Worm (Caenorhabditis elegans) whole organism, L1 larva: ENCODE measurements around the gene col-173.
A peak's percentile ranks its signal among the peaks of the same experiment; 100 is the strongest.

Source experiments
- C04F5.9 ChIP-seq: sonication (generic microtip); optimal IDR thresholded peaks from 2 replicates; lab custom pipeline; 2016; ENCODE audit warnings: missing genetic modification characterization, missing compliant biosample characterization
- C16A3.4 ChIP-seq: fragments of 150-350 bp; optimal IDR thresholded peaks from 2 replicates; lab custom pipeline; 2014; ENCODE audit warnings: missing biosample characterization, missing genetic modification characterization
- Y116A8C.19 ChIP-seq: sonication (generic microtip); optimal IDR thresholded peaks from 2 replicates; lab custom pipeline; 2016; ENCODE audit warnings: missing compliant biosample characterization, missing genetic modification characterization, borderline replicate concordance
- aha-1 ChIP-seq: fragments of 150-350 bp; optimal IDR thresholded peaks from 2 replicates; lab custom pipeline; 2014; ENCODE audit warnings: missing biosample characterization, missing genetic modification characterization
- blmp-1 ChIP-seq: fragments of 150-350 bp; optimal IDR thresholded peaks from 2 replicates; lab custom pipeline; 2014; ENCODE audit warnings: missing biosample characterization, missing genetic modification characterization
- ceh-82 ChIP-seq, 3 experiments: fragments of 150-350 bp in 1 of 3; sonication (generic microtip) in 2 of 3; optimal IDR thresholded peaks; 2 replicates each; lab custom pipeline; 2014 to 2017; ENCODE audit warnings: missing biosample characterization in 3 of 3, missing genetic modification characterization in 3 of 3
- ceh-88 ChIP-seq: fragments of 200-800 bp; sonication (Bioruptor generic); IDR thresholded peaks from 2 replicates; pipeline ENCODE4 v1.3.6; 2022; ENCODE audit warnings: missing genetic modification characterization, missing compliant biosample characterization
- dpl-1 ChIP-seq, 3 experiments: fragments of 150-350 bp in 2 of 3; sonication (generic microtip) in 1 of 3; optimal IDR thresholded peaks; 2 replicates each; lab custom pipeline; 2014 to 2017; ENCODE audit warnings: missing biosample characterization in 3 of 3, missing genetic modification characterization in 3 of 3, missing genetic modification reagents in 3 of 3
- efl-1 ChIP-seq, 4 experiments: fragments of 150-350 bp; optimal IDR thresholded peaks in 3 of 4; peaks in 1 of 4; 1 replicate in 1 of 4; 2 replicates in 3 of 4; lab custom pipeline; 2014; ENCODE audit warnings: missing biosample characterization in 2 of 4, missing genetic modification characterization in 2 of 4, missing genetic modification reagents in 2 of 4
- efl-3 ChIP-seq: fragments of 200-800 bp; sonication (Bioruptor generic); optimal IDR thresholded peaks from 2 replicates; lab custom pipeline; 2018; ENCODE audit warnings: mild to moderate bottlenecking, missing genetic modification characterization, missing compliant biosample characterization
- egl-13 ChIP-seq: sonication (generic microtip); optimal IDR thresholded peaks from 2 replicates; lab custom pipeline; 2016; ENCODE audit warnings: missing genotype, missing genetic modification reagents, missing genetic modification characterization, missing compliant biosample characterization
- fkh-8 ChIP-seq: sonication (generic microtip); optimal IDR thresholded peaks from 2 replicates; lab custom pipeline; 2016; ENCODE audit warnings: mild to moderate bottlenecking, missing genetic modification characterization, missing compliant biosample characterization
- grh-1 ChIP-seq: fragments of 200-800 bp; sonication (Bioruptor generic); IDR thresholded peaks from 2 replicates; pipeline ENCODE4 v1.3.6; 2022; ENCODE audit warnings: missing genetic modification reagents, missing genetic modification characterization, missing compliant biosample characterization
- hlh-17 ChIP-seq: fragments of 200-800 bp; sonication (Bioruptor generic); optimal IDR thresholded peaks from 2 replicates; lab custom pipeline; 2018; ENCODE audit warnings: missing genetic modification characterization, mild to moderate bottlenecking, missing compliant biosample characterization, moderate library complexity, borderline replicate concordance
- hpl-2 ChIP-seq: fragments of 150-350 bp; optimal IDR thresholded peaks from 2 replicates; lab custom pipeline; 2014; ENCODE audit warnings: missing biosample characterization, missing genetic modification reagents, missing genetic modification characterization
- irx-1 ChIP-seq: sonication (generic microtip); optimal IDR thresholded peaks from 2 replicates; lab custom pipeline; 2016; ENCODE audit warnings: missing genetic modification characterization, missing compliant biosample characterization
- lin-14 ChIP-seq: fragments of 200-800 bp; sonication (Bioruptor generic); optimal IDR thresholded peaks from 2 replicates; lab custom pipeline; 2018; ENCODE audit warnings: mild to moderate bottlenecking, missing genetic modification characterization, moderate library complexity, missing compliant biosample characterization
- lin-35 ChIP-seq, 2 experiments: fragments of 150-350 bp; optimal IDR thresholded peaks; 2 replicates each; lab custom pipeline; 2014; ENCODE audit warnings: missing biosample characterization in 2 of 2, missing genetic modification characterization in 2 of 2, missing genetic modification reagents in 2 of 2
- lir-3 ChIP-seq: sonication (generic microtip); optimal IDR thresholded peaks from 2 replicates; lab custom pipeline; 2016; ENCODE audit warnings: mild to moderate bottlenecking, missing genetic modification characterization, moderate library complexity, missing compliant biosample characterization; ENCODE audit not compliant: poor library complexity
- lsy-2 ChIP-seq, 2 experiments: fragments of 150-350 bp; optimal IDR thresholded peaks; 2 replicates each; lab custom pipeline; 2014; ENCODE audit warnings: missing biosample characterization in 2 of 2, missing genetic modification characterization in 2 of 2
- mdl-1 ChIP-seq, 2 experiments: fragments of 150-350 bp; optimal IDR thresholded peaks; 2 replicates each; lab custom pipeline; 2014 to 2017; ENCODE audit warnings: missing biosample characterization in 2 of 2, missing genetic modification characterization in 2 of 2, inconsistent platforms in 1 of 2
- mep-1 ChIP-seq: fragments of 150-350 bp; optimal IDR thresholded peaks from 2 replicates; lab custom pipeline; 2014; ENCODE audit warnings: missing biosample characterization, missing genetic modification characterization
- nhr-11 ChIP-seq: fragments of 150-350 bp; optimal IDR thresholded peaks from 2 replicates; lab custom pipeline; 2014; ENCODE audit warnings: missing biosample characterization, missing genetic modification characterization
- nhr-12 ChIP-seq: sonication (generic microtip); optimal IDR thresholded peaks from 2 replicates; lab custom pipeline; 2017; ENCODE audit warnings: missing biosample characterization, missing genetic modification characterization
- nhr-20 ChIP-seq: sonication (generic microtip); optimal IDR thresholded peaks from 2 replicates; lab custom pipeline; 2016; ENCODE audit warnings: mild to moderate bottlenecking, missing genetic modification characterization, missing compliant biosample characterization
- nhr-237 ChIP-seq: fragments of 150-350 bp; optimal IDR thresholded peaks from 2 replicates; lab custom pipeline; 2014; ENCODE audit warnings: missing biosample characterization, missing genetic modification characterization
- nhr-47 ChIP-seq: sonication (generic microtip); optimal IDR thresholded peaks from 2 replicates; lab custom pipeline; 2016; ENCODE audit warnings: mild to moderate bottlenecking, missing genetic modification characterization, moderate library complexity, missing compliant biosample characterization
- nhr-71 ChIP-seq: sonication (generic microtip); optimal IDR thresholded peaks from 2 replicates; lab custom pipeline; 2016; ENCODE audit warnings: mild to moderate bottlenecking, missing genetic modification characterization, moderate library complexity, missing compliant biosample characterization
- nhr-77 ChIP-seq: fragments of 150-350 bp; optimal IDR thresholded peaks from 2 replicates; lab custom pipeline; 2014; ENCODE audit warnings: missing biosample characterization, missing genetic modification characterization
- nhr-90 ChIP-seq: sonication (generic microtip); optimal IDR thresholded peaks from 2 replicates; lab custom pipeline; 2016; ENCODE audit warnings: mild to moderate bottlenecking, missing genetic modification characterization, missing compliant biosample characterization; ENCODE audit not compliant: poor library complexity
- rnt-1 ChIP-seq: sonication (generic microtip); optimal IDR thresholded peaks from 2 replicates; lab custom pipeline; 2016; ENCODE audit warnings: mild to moderate bottlenecking, missing genetic modification characterization, moderate library complexity, missing compliant biosample characterization
- skn-1 ChIP-seq: fragments of 150-350 bp; optimal IDR thresholded peaks from 2 replicates; lab custom pipeline; 2014; ENCODE audit warnings: missing biosample characterization, missing genetic modification characterization
- snpc-4 ChIP-seq: fragments of 150-350 bp; optimal IDR thresholded peaks from 2 replicates; lab custom pipeline; 2014; ENCODE audit warnings: missing biosample characterization, missing genetic modification characterization
- snu-23 ChIP-seq: sonication (generic microtip); optimal IDR thresholded peaks from 2 replicates; lab custom pipeline; 2016; ENCODE audit warnings: missing genetic modification characterization, missing compliant biosample characterization
- swsn-7 ChIP-seq: sonication (generic microtip); optimal IDR thresholded peaks from 2 replicates; lab custom pipeline; 2016; ENCODE audit warnings: missing genetic modification characterization, missing compliant biosample characterization
- tbx-2 ChIP-seq: sonication (generic microtip); optimal IDR thresholded peaks from 2 replicates; lab custom pipeline; 2016; ENCODE audit warnings: missing genetic modification characterization, missing compliant biosample characterization
- unc-130 ChIP-seq: fragments of 150-350 bp; optimal IDR thresholded peaks from 2 replicates; lab custom pipeline; 2017; ENCODE audit warnings: missing biosample characterization, missing genetic modification characterization, inconsistent platforms
- unc-62 ChIP-seq: fragments of 150-350 bp; optimal IDR thresholded peaks from 2 replicates; lab custom pipeline; 2014; ENCODE audit warnings: missing biosample characterization, missing genetic modification reagents, missing genetic modification characterization
- unc-86 ChIP-seq: sonication (generic microtip); optimal IDR thresholded peaks from 2 replicates; lab custom pipeline; 2016; ENCODE audit warnings: missing genetic modification characterization, missing compliant biosample characterization
- vab-15 ChIP-seq: sonication (generic microtip); optimal IDR thresholded peaks from 2 replicates; lab custom pipeline; 2017; ENCODE audit warnings: missing genotype, mild to moderate bottlenecking, missing genetic modification characterization, missing compliant biosample characterization
- xbp-1 ChIP-seq: sonication (generic microtip); optimal IDR thresholded peaks from 2 replicates; lab custom pipeline; 2016; ENCODE audit warnings: missing genetic modification characterization, missing compliant biosample characterization
- zip-4 ChIP-seq: fragments of 200-800 bp; sonication (Bioruptor generic); optimal IDR thresholded peaks from 2 replicates; lab custom pipeline; 2018; ENCODE audit warnings: mild to moderate bottlenecking, missing genetic modification characterization, moderate library complexity, missing compliant biosample characterization
- ztf-11 ChIP-seq, 2 experiments: sonication (generic microtip); optimal IDR thresholded peaks; 2 replicates each; lab custom pipeline; 2016 to 2017; ENCODE audit warnings: missing genetic modification characterization in 2 of 2, missing biosample characterization in 1 of 2, missing compliant biosample characterization in 1 of 2
- ztf-4 ChIP-seq: fragments of 150-350 bp; optimal IDR thresholded peaks from 2 replicates; lab custom pipeline; 2014; ENCODE audit warnings: missing biosample characterization, missing genetic modification characterization

col-173 gene

DNA sequence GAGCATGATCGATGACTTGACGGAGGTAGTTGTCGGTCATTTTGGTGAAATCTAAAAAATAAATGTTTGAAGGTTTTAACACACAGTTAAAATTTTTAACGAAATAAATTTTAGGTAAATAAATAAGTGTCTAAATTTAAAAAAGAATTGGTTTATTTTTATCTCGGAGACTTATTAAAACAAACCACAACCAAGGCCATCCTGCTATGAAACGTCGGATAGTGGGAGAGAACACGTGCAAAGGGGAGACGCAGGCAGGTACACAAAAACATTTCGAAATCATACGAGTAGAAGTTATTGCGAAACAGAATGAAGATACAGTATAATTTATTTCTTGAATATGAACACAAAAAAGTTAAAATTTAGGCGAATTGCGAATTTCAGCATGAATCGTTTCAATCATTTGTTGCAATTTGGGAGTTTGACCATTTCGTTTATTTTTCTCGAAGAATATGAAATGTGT is 41.2 kb downstream of the col-173 start, which contains the start of gene F41B4.3:
Gene F41B4.3 (minus strand): TSS at position 51 of the 463 bp plus-strand sequence.
- TF ChIP-seq efl-3 (GFP tag; lab: Kevin White, UChicago), result no peak
- peak; percentile 72 for TF ChIP-seq mep-1 (tag; lab: Kevin White, UChicago)
- TF ChIP-seq snu-23, result peak; percentile 34
- peak in 1 of 2 experiments; percentile 54 for TF ChIP-seq mdl-1 (tag; optimal IDR thresholded peaks at IDR 0.05; lab: Kevin White, UChicago)
- TF ChIP-seq fkh-8, result no peak
- TF ChIP-seq unc-86 (tag; lab: Kevin White, UChicago), result no peak
- TF ChIP-seq egl-13 (tag; lab: Kevin White, UChicago), result no peak
- TF ChIP-seq efl-1 (optimal IDR thresholded peaks at IDR 0.05; lab: Kevin White, UChicago), result peak in 1 of 2 experiments; percentile 13
- TF ChIP-seq efl-1 (GFP tag; optimal IDR thresholded peaks at IDR 0.05 in 1 of 2; lab: Kevin White, UChicago), result peak in 1 of 2 experiments; percentile 9
- TF ChIP-seq lir-3 (tag; lab: Kevin White, UChicago), result no peak
- no peak for TF ChIP-seq snpc-4 (tag; lab: Kevin White, UChicago)
- TF ChIP-seq nhr-90 (tag; lab: Kevin White, UChicago), result peak; percentile 16
- peak; percentile 21 for TF ChIP-seq nhr-20 (tag; lab: Kevin White, UChicago)
- no peak for TF ChIP-seq nhr-237 (tag; lab: Kevin White, UChicago)
- no peak for TF ChIP-seq nhr-12
- TF ChIP-seq grh-1 (GFP tag; lab: Robert Waterston, UW), result no peak
- TF ChIP-seq irx-1, result no peak
- TF ChIP-seq C16A3.4 (tag; lab: Kevin White, UChicago), result no peak
- peak; percentile 99 for TF ChIP-seq xbp-1
- peak in 1 of 3 experiments; percentile 10 for TF ChIP-seq dpl-1 (GFP tag; optimal IDR thresholded peaks at IDR 0.05; lab: Kevin White, UChicago)
- no peak for TF ChIP-seq vab-15 (tag; lab: Kevin White, UChicago)
- TF ChIP-seq hpl-2 (GFP tag; lab: Kevin White, UChicago), result no peak
- TF ChIP-seq nhr-77, result no peak
- no peak for TF ChIP-seq nhr-11 (tag; lab: Kevin White, UChicago)
- TF ChIP-seq nhr-71 (tag; lab: Kevin White, UChicago), result peak; percentile 48
- no peak for TF ChIP-seq aha-1
- TF ChIP-seq nhr-47, result peak; percentile 29
- TF ChIP-seq skn-1, result peak; percentile 61
- TF ChIP-seq tbx-2 (tag; lab: Kevin White, UChicago), result no peak
- TF ChIP-seq ztf-4 (tag; lab: Kevin White, UChicago), result no peak
- TF ChIP-seq ceh-82 (tag; optimal IDR thresholded peaks at IDR 0.05; lab: Kevin White, UChicago), result peak in 1 of 3 experiments; percentile 30
- peak; percentile 21 to 41 for TF ChIP-seq lsy-2 (tag; optimal IDR thresholded peaks at IDR 0.05; lab: Kevin White, UChicago)
- TF ChIP-seq rnt-1 (tag; lab: Kevin White, UChicago), result peak; percentile 29
- peak; percentile 36 for TF ChIP-seq blmp-1
- peak; percentile 64 for TF ChIP-seq zip-4
- TF ChIP-seq lin-14 (GFP tag; lab: Kevin White, UChicago), result peak; percentile 61
- peak in 1 of 2 experiments; percentile 9 for TF ChIP-seq lin-35 (GFP tag; optimal IDR thresholded peaks at IDR 0.05; lab: Kevin White, UChicago)

DNA sequence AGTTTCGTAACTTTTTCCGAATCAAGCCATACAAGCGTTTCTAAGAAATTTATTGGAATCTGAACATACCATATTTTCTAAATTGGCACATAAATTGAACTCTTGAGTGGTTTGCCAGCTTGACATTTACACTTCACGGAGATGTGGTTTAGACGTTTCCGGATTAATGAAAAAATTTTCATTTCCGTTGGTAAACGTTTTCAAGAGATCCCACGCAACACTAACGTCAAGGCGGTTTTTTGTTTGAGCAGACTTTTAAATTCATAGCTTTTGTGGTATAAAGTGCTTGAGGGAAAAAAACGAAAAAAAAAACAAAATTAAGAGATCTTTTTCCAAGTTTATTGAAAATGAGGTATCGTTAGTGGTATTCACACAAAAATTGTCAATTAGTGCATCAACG is 42.2 kb downstream of the col-173 start, which contains the start of gene F41B4.2:
Gene F41B4.2 (minus strand): TSS at position 101 of the 400 bp plus-strand sequence.
- no peak for TF ChIP-seq Y116A8C.19 (tag; lab: Kevin White, UChicago)
- no peak for TF ChIP-seq blmp-1
- TF ChIP-seq ceh-88, result no peak
- no peak for TF ChIP-seq ztf-4 (tag; lab: Kevin White, UChicago)
- no peak for TF ChIP-seq swsn-7 (tag; lab: Kevin White, UChicago)
- no peak for TF ChIP-seq hpl-2 (GFP tag; lab: Kevin White, UChicago)
- no peak for TF ChIP-seq lsy-2 (tag; optimal IDR thresholded peaks at IDR 0.05; lab: Kevin White, UChicago)
- TF ChIP-seq unc-130 (tag; lab: Kevin White, UChicago), result no peak
- TF ChIP-seq aha-1, result no peak
- TF ChIP-seq hlh-17 (GFP tag; lab: Kevin White, UChicago), result no peak
- TF ChIP-seq C04F5.9 (tag; lab: Kevin White, UChicago), result no peak
- no peak for TF ChIP-seq snu-23
- TF ChIP-seq irx-1, result no peak
- no peak for TF ChIP-seq unc-62
- TF ChIP-seq ztf-11 (tag; optimal IDR thresholded peaks at IDR 0.05; lab: Kevin White, UChicago), result no peak
